Fruit fly (Drosophila melanogaster): ENCODE measurements around the gene CG15140.

dm6 chr2L:17268088-17268755 is 17.8 kb upstream of the CG15140 start:
- no peak for TF ChIP-seq CG8478 (optimal IDR thresholded peaks at IDR 0.05)
- TF ChIP-seq CTCF (optimal IDR thresholded peaks at IDR 0.05): no peak

Measured in S2 (cell line).